Worm (Caenorhabditis elegans): ENCODE results near the gene T24D5.6.

- TF ChIP-seq flt-1 (GFP tag; IDR thresholded peaks at IDR 0.05) (no peak), F13C5.2 (tag; optimal IDR thresholded peaks at IDR 0.05) (no peak), sea-1 (GFP tag; conservative IDR thresholded peaks at IDR 0.05) (no peak), ama-1 (optimal IDR thresholded peaks at IDR 0.05) (no peak), ceh-36 (tag; optimal IDR thresholded peaks at IDR 0.05) (no peak), tbx-37 (GFP tag; conservative IDR thresholded peaks at IDR 0.05) (no peak), tra-4 (tag; optimal IDR thresholded peaks at IDR 0.05) (no peak)
Measured at ce11 chrX:12620310-12620709, 16.9 kb downstream of the T24D5.6 start.
